Fruit fly (Drosophila melanogaster): ENCODE measurements around the gene Cpr76Bd.
A peak's percentile ranks its signal among the peaks of the same experiment; 100 is the strongest.

Gene Cpr76Bd

dm6 chr3L:19561745-19562144 is 29.2 kb downstream of the Cpr76Bd start (continued):
- TF ChIP-seq abd-A (tag; optimal IDR thresholded peaks at IDR 0.05) (no peak), Lpt (GFP tag; optimal IDR thresholded peaks at IDR 0.05) (no peak), emc (GFP tag; optimal IDR thresholded peaks at IDR 0.05) (no peak), toy (GFP tag; IDR thresholded peaks at IDR 0.05) (no peak), Usf (GFP tag; optimal IDR thresholded peaks at IDR 0.05) (peak; percentile 22), ato (GFP tag; IDR thresholded peaks at IDR 0.05; ENCODE audit: partially characterized antibody) (no peak), danr (GFP tag; IDR thresholded peaks at IDR 0.05) (no peak), CG4404 (GFP tag; IDR thresholded peaks at IDR 0.05) (no peak), insv (GFP tag; optimal IDR thresholded peaks at IDR 0.05) (no peak), CkIIα-i1 (GFP tag; IDR thresholded peaks at IDR 0.05) (no peak), CG6791 (GFP tag; IDR thresholded peaks at IDR 0.05; ENCODE audit: partially characterized antibody) (no peak), CG32532 (GFP tag; IDR thresholded peaks at IDR 0.05) (0 out of 2 replicates have a peak, but pooled peaks have one; percentile 28), CG6272 (GFP tag; IDR thresholded peaks at IDR 0.05) (no peak), tio (GFP tag; optimal IDR thresholded peaks at IDR 0.05) (no peak), kay (GFP tag; optimal IDR thresholded peaks at IDR 0.05) (no peak), sqz (GFP tag; optimal IDR thresholded peaks at IDR 0.05) (peak; percentile 6), chm (GFP tag; IDR thresholded peaks at IDR 0.05) (no peak), CG17912 (GFP tag; optimal IDR thresholded peaks at IDR 0.05) (no peak), CG10274 (GFP tag; optimal IDR thresholded peaks at IDR 0.05) (no peak), dmrt11E (tag; optimal IDR thresholded peaks at IDR 0.05) (no peak), CG10979 (tag; optimal IDR thresholded peaks at IDR 0.05) (peak; percentile 6), Hmr (GFP tag; optimal IDR thresholded peaks at IDR 0.05) (peak; percentile 53), HLH3B (GFP tag; IDR thresholded peaks at IDR 0.05) (no peak), oc (tag; optimal IDR thresholded peaks at IDR 0.05) (no peak), kni (GFP tag; optimal IDR thresholded peaks at IDR 0.05) (no peak), Fer1 (GFP tag; optimal IDR thresholded peaks at IDR 0.05) (no peak), gcm2 (GFP tag; optimal IDR thresholded peaks at IDR 0.05) (no peak), esg (GFP tag; conservative IDR thresholded peaks at IDR 0.05) (no peak), aop (GFP tag; IDR thresholded peaks at IDR 0.05) (no peak), Oli (tag; optimal IDR thresholded peaks at IDR 0.05) (peak; percentile 26), unpg (GFP tag; optimal IDR thresholded peaks at IDR 0.05) (peak; percentile 54), sr (GFP tag; IDR thresholded peaks at IDR 0.05) (no peak), CG11093 (GFP tag; IDR thresholded peaks at IDR 0.05) (no peak), nerfin-2 (GFP tag; IDR thresholded peaks at IDR 0.05; ENCODE audit: partially characterized antibody) (no peak), CG31441 (GFP tag; IDR thresholded peaks at IDR 0.05) (peak; percentile 62), CG31365 (tag; optimal IDR thresholded peaks at IDR 0.05) (no peak), CG5953 (GFP tag; IDR thresholded peaks at IDR 0.05) (no peak), CG3281 (GFP tag; optimal IDR thresholded peaks at IDR 0.05) (peak; percentile 69), salm (tag; optimal IDR thresholded peaks at IDR 0.05) (no peak), sima (GFP tag; optimal IDR thresholded peaks at IDR 0.05) (no peak), CG17186 (GFP tag; optimal IDR thresholded peaks at IDR 0.05) (no peak), Sin3A (optimal IDR thresholded peaks at IDR 0.05) (no peak), cwo (GFP tag; optimal IDR thresholded peaks at IDR 0.05) (peak; percentile 25), Drgx (GFP tag; IDR thresholded peaks at IDR 0.05) (peak; percentile 83), cg (GFP tag; optimal IDR thresholded peaks at IDR 0.05) (no peak), Bteb2 (GFP tag; optimal IDR thresholded peaks at IDR 0.05) (peak; percentile 21), sens (GFP tag) (no peak), tna (GFP tag; IDR thresholded peaks at IDR 0.05; ENCODE audit: partially characterized antibody) (no peak), hkb (optimal IDR thresholded peaks at IDR 0.05) (no peak), hkb (GFP tag; IDR thresholded peaks at IDR 0.05) (no peak; the same call in 1 of the 2 replicates), CG6854 (GFP tag; optimal IDR thresholded peaks at IDR 0.05) (no peak), fd102C (GFP tag; optimal IDR thresholded peaks at IDR 0.05) (no peak), CG8765 (GFP tag; IDR thresholded peaks at IDR 0.05) (no peak)
